Fruit fly (Drosophila melanogaster) whole organism, embryonic: ENCODE measurements around the gene Pfas.

ENCODE experiments used
- B-H1 ChIP-seq: fragments of 200-800 bp; sonication (Bioruptor generic); IDR thresholded peaks from 3 replicates; pipeline ENCODE4 v1.3.6; 2022; ENCODE audit warnings: missing biosample characterization, missing genetic modification characterization
- BEAF-32 ChIP-seq: fragments of 200-800 bp; sonication (Bioruptor generic); optimal IDR thresholded peaks from 3 replicates; lab custom pipeline; 2017; ENCODE audit warnings: missing biosample characterization, missing genetic modification characterization, mild to moderate bottlenecking, moderate library complexity, missing genetic modification reagents
- CG10209 ChIP-seq: fragments of 200-800 bp; sonication (Bioruptor generic); optimal IDR thresholded peaks from 3 replicates; lab custom pipeline; 2017; ENCODE audit warnings: missing biosample characterization, mild to moderate bottlenecking, missing genetic modification characterization, missing genetic modification reagents
- CG10321 ChIP-seq: fragments of 200-800 bp; sonication (Bioruptor generic); IDR thresholded peaks from 2 replicates; pipeline ENCODE4 v1.3.6; 2022; ENCODE audit warnings: missing biosample characterization, missing genetic modification characterization
- CG10543 ChIP-seq: fragments of 200-800 bp; sonication (Bioruptor generic); optimal IDR thresholded peaks from 3 replicates; lab custom pipeline; 2017; ENCODE audit warnings: missing biosample characterization, mild to moderate bottlenecking, missing genetic modification characterization, moderate library complexity
- CG10959 ChIP-seq: fragments of 200-800 bp; sonication (Bioruptor generic); IDR thresholded peaks from 2 replicates; pipeline ENCODE4 v1.3.6; 2022; ENCODE audit warnings: missing biosample characterization, missing genetic modification characterization
- CG11504 ChIP-seq: fragments of 200-800 bp; sonication (Bioruptor generic); optimal IDR thresholded peaks from 3 replicates; lab custom pipeline; 2019; ENCODE audit warnings: missing biosample characterization, mild to moderate bottlenecking, missing genetic modification characterization, moderate library complexity
- CG12071 ChIP-seq: fragments of 200-800 bp; sonication (Bioruptor generic); optimal IDR thresholded peaks from 3 replicates; lab custom pipeline; 2018; ENCODE audit warnings: missing biosample characterization, mild to moderate bottlenecking, missing genetic modification characterization
- CG12155 ChIP-seq: fragments of 200-800 bp; sonication (Bioruptor generic); optimal IDR thresholded peaks from 3 replicates; lab custom pipeline; 2016; ENCODE audit warnings: missing biosample characterization, missing genetic modification characterization
- CG13894 ChIP-seq: fragments of 200-800 bp; sonication (Bioruptor generic); optimal IDR thresholded peaks from 3 replicates; lab custom pipeline; 2018; ENCODE audit warnings: missing biosample characterization, mild to moderate bottlenecking, missing genetic modification characterization, moderate library complexity
- CG14860 ChIP-seq: fragments of 200-800 bp; sonication (Bioruptor generic); IDR thresholded peaks from 3 replicates; pipeline ENCODE4 v1.3.6; 2022; ENCODE audit warnings: missing biosample characterization, missing genetic modification characterization; ENCODE audit not compliant: partially characterized antibody
- CG17802 ChIP-seq: fragments of 200-800 bp; sonication (Bioruptor generic); optimal IDR thresholded peaks from 2 replicates; lab custom pipeline; 2018; ENCODE audit warnings: missing biosample characterization, mild to moderate bottlenecking, missing genetic modification characterization, moderate library complexity
- CG18764 ChIP-seq: fragments of 200-800 bp; sonication (Bioruptor generic); optimal IDR thresholded peaks from 3 replicates; lab custom pipeline; 2016; ENCODE audit warnings: missing biosample characterization, missing genetic modification characterization
- CG2116 ChIP-seq: fragments of 200-800 bp; sonication (Bioruptor generic); optimal IDR thresholded peaks from 3 replicates; lab custom pipeline; 2018; ENCODE audit warnings: missing biosample characterization, mild to moderate bottlenecking, missing genetic modification characterization
- CG30020 ChIP-seq: fragments of 200-800 bp; optimal IDR thresholded peaks from 2 replicates; lab custom pipeline; 2019; ENCODE audit warnings: missing biosample characterization, mild to moderate bottlenecking, missing genetic modification characterization, moderate library complexity
- CG33213 ChIP-seq: fragments of 200-800 bp; sonication (Bioruptor generic); optimal IDR thresholded peaks from 3 replicates; lab custom pipeline; 2016; ENCODE audit warnings: missing biosample characterization, missing genetic modification characterization
- CG34422 ChIP-seq: fragments of 200-800 bp; sonication (Bioruptor generic); IDR thresholded peaks from 3 replicates; pipeline ENCODE4 v1.3.6; 2022; ENCODE audit warnings: missing biosample characterization, missing genetic modification characterization
- CG4282 ChIP-seq: fragments of 200-800 bp; sonication (Bioruptor generic); optimal IDR thresholded peaks from 2 replicates; lab custom pipeline; 2016; ENCODE audit warnings: missing biosample characterization, missing genetic modification characterization
- CG4617 ChIP-seq: fragments of 200-800 bp; sonication (Bioruptor generic); optimal IDR thresholded peaks from 3 replicates; lab custom pipeline; 2016; ENCODE audit warnings: missing biosample characterization, missing genetic modification characterization, borderline replicate concordance
- CG5180 ChIP-seq: fragments of 200-800 bp; sonication (Bioruptor generic); optimal IDR thresholded peaks from 3 replicates; lab custom pipeline; 2017; ENCODE audit warnings: missing biosample characterization, missing genetic modification characterization, mild to moderate bottlenecking, moderate library complexity, missing genetic modification reagents
- CG5953 ChIP-seq: fragments of 200-800 bp; sonication (Bioruptor generic); IDR thresholded peaks from 2 replicates; pipeline ENCODE4 v1.3.6; 2022; ENCODE audit warnings: missing biosample characterization, missing genetic modification characterization
- CG6175 ChIP-seq: fragments of 200-800 bp; sonication (Bioruptor generic); IDR thresholded peaks from 3 replicates; pipeline ENCODE4 v1.3.6; 2022; ENCODE audit warnings: missing biosample characterization, missing genetic modification characterization
- CG9609 ChIP-seq: fragments of 200-800 bp; sonication (Bioruptor generic); optimal IDR thresholded peaks from 3 replicates; lab custom pipeline; 2016; ENCODE audit warnings: missing biosample characterization, missing genetic modification characterization
- CTCF ChIP-seq: fragments of 200-800 bp; sonication (Bioruptor generic); optimal IDR thresholded peaks from 2 replicates; lab custom pipeline; 2017; ENCODE audit warnings: missing biosample characterization, mild to moderate bottlenecking, missing genetic modification characterization, moderate library complexity
- Dbx ChIP-seq: fragments of 200-800 bp; sonication (Bioruptor generic); IDR thresholded peaks from 3 replicates; pipeline ENCODE4 v1.3.6; 2022; ENCODE audit warnings: missing biosample characterization, missing genetic modification characterization
- Dll ChIP-seq: fragments of 200-800 bp; sonication (Bioruptor generic); IDR thresholded peaks from 4 replicates; pipeline ENCODE4 v1.3.6; 2022; ENCODE audit warnings: missing biosample characterization, missing genetic modification characterization; ENCODE audit not compliant: partially characterized antibody
- HLH3B ChIP-seq: fragments of 200-800 bp; sonication (Bioruptor generic); IDR thresholded peaks from 2 replicates; pipeline ENCODE4 v1.3.6; 2022; ENCODE audit warnings: missing biosample characterization, missing genetic modification characterization
- HmgD ChIP-seq: fragments of 200-800 bp; sonication (Bioruptor generic); optimal IDR thresholded peaks from 3 replicates; lab custom pipeline; 2016; ENCODE audit warnings: missing biosample characterization, missing genetic modification characterization
- Lhr ChIP-seq: fragments of 200-800 bp; sonication (Bioruptor generic); optimal IDR thresholded peaks from 3 replicates; lab custom pipeline; 2017; ENCODE audit warnings: mild to moderate bottlenecking, missing biosample characterization, missing genetic modification reagents, missing genetic modification characterization
- Meics ChIP-seq: fragments of 200-800 bp; sonication (Bioruptor generic); optimal IDR thresholded peaks from 2 replicates; lab custom pipeline; 2017; ENCODE audit warnings: missing biosample characterization, mild to moderate bottlenecking, missing genetic modification characterization
- Opbp ChIP-seq: fragments of 200-800 bp; sonication (Bioruptor generic); IDR thresholded peaks from 3 replicates; pipeline ENCODE4 v1.3.6; 2022; ENCODE audit warnings: missing biosample characterization, missing genetic modification characterization; ENCODE audit not compliant: partially characterized antibody
- Spps ChIP-seq: fragments of 200-800 bp; sonication (Bioruptor generic); optimal IDR thresholded peaks from 2 replicates; lab custom pipeline; 2018; ENCODE audit warnings: missing biosample characterization, mild to moderate bottlenecking, missing genetic modification characterization
- ato ChIP-seq: fragments of 200-800 bp; sonication (Bioruptor generic); IDR thresholded peaks from 2 replicates; pipeline ENCODE4 v1.3.6; 2022; ENCODE audit warnings: missing biosample characterization, missing genetic modification characterization; ENCODE audit not compliant: partially characterized antibody
- bigmax ChIP-seq: fragments of 200-800 bp; sonication (Bioruptor generic); optimal IDR thresholded peaks from 2 replicates; lab custom pipeline; 2018; ENCODE audit warnings: missing biosample characterization, mild to moderate bottlenecking, missing genetic modification characterization
- cad ChIP-seq: fragments of >200 bp; optimal IDR thresholded peaks from 2 replicates; lab custom pipeline; 2017; ENCODE audit warnings: missing biosample characterization, missing genetic modification characterization
- cas ChIP-seq: fragments of 200-800 bp; sonication (Bioruptor generic); IDR thresholded peaks from 2 replicates; pipeline ENCODE4 v1.3.6; 2022; ENCODE audit warnings: missing biosample characterization, missing genetic modification characterization
- dati ChIP-seq: fragments of 200-800 bp; sonication (Bioruptor generic); IDR thresholded peaks from 2 replicates; pipeline ENCODE4 v1.3.6; 2022; ENCODE audit warnings: missing biosample characterization, missing genetic modification characterization
- dpn ChIP-seq, 2 experiments: fragments of 200-800 bp; sonication (Bioruptor generic); optimal IDR thresholded peaks; 3 replicates each; lab custom pipeline; 2016; ENCODE audit warnings: missing biosample characterization in 2 of 2, missing genetic modification characterization in 2 of 2
- ewg ChIP-seq: fragments of 200-800 bp; sonication (Bioruptor generic); optimal IDR thresholded peaks from 3 replicates; lab custom pipeline; 2017; ENCODE audit warnings: mild to moderate bottlenecking, missing biosample characterization, missing genetic modification reagents, missing genetic modification characterization
- eyg ChIP-seq: fragments of 200-800 bp; sonication (Bioruptor generic); optimal IDR thresholded peaks from 3 replicates; lab custom pipeline; 2016; ENCODE audit warnings: missing biosample characterization, missing genetic modification characterization
- nom ChIP-seq: fragments of 200-800 bp; sonication (Bioruptor generic); optimal IDR thresholded peaks from 2 replicates; lab custom pipeline; 2017; ENCODE audit warnings: missing biosample characterization, missing genetic modification characterization, mild to moderate bottlenecking, moderate library complexity, missing genetic modification reagents
- onecut ChIP-seq: fragments of 200-800 bp; sonication (Bioruptor generic); IDR thresholded peaks from 2 replicates; pipeline ENCODE4 v1.3.6; 2022; ENCODE audit warnings: missing biosample characterization, missing genetic modification characterization
- sc ChIP-seq, 3 experiments: fragments of >200 bp in 2 of 3; fragments of 200-800 bp in 1 of 3; sonication (Bioruptor generic) in 1 of 3; optimal IDR thresholded peaks; 2 replicates in 2 of 3; 3 replicates in 1 of 3; lab custom pipeline; 2017; ENCODE audit warnings: mild to moderate bottlenecking in 1 of 3, missing biosample characterization in 1 of 3, missing genetic modification characterization in 1 of 3, missing genetic modification reagents in 1 of 3
- schlank ChIP-seq: fragments of 200-800 bp; sonication (Bioruptor generic); optimal IDR thresholded peaks from 2 replicates; lab custom pipeline; 2018; ENCODE audit warnings: missing biosample characterization, mild to moderate bottlenecking, missing genetic modification characterization
- sim ChIP-seq: fragments of 200-800 bp; sonication (Bioruptor generic); IDR thresholded peaks from 2 replicates; pipeline ENCODE4 v1.3.6; 2022; ENCODE audit warnings: missing biosample characterization, missing genetic modification characterization
- slbo ChIP-seq: fragments of 200-800 bp; sonication (Bioruptor generic); IDR thresholded peaks from 2 replicates; pipeline ENCODE4 v1.3.6; 2022; ENCODE audit warnings: missing biosample characterization, missing genetic modification characterization
- slou ChIP-seq: fragments of 200-800 bp; sonication (Bioruptor generic); optimal IDR thresholded peaks from 3 replicates; lab custom pipeline; 2016; ENCODE audit warnings: missing biosample characterization, missing genetic modification characterization
- sqz ChIP-seq: fragments of 200-800 bp; sonication (Bioruptor generic); optimal IDR thresholded peaks from 3 replicates; lab custom pipeline; 2018; ENCODE audit warnings: missing biosample characterization, mild to moderate bottlenecking, missing genetic modification characterization
- ttk ChIP-seq: fragments of 200-800 bp; sonication (Bioruptor generic); IDR thresholded peaks from 2 replicates; pipeline ENCODE4 v2.1.2; 2022; ENCODE audit warnings: missing biosample characterization, missing genetic modification characterization

Gene Pfas

dm6 chr2L:6047528-6048160, 1.8 kb upstream of the Pfas start, which contains the start of gene IPIP (continued):
- no peak for TF ChIP-seq slou
- peak; percentile 69 for TF ChIP-seq onecut (GFP tag; lab: Robert Waterston, UW)
- TF ChIP-seq ewg (GFP tag; lab: Kevin White, UChicago) = peak; percentile 12
- TF ChIP-seq CG9609 (GFP tag; lab: Kevin White, UChicago) = no peak
- TF ChIP-seq CG10543 (GFP tag; lab: Kevin White, UChicago) = peak; percentile 51
- no peak for TF ChIP-seq eyg (GFP tag; lab: Kevin White, UChicago)
- no peak for TF ChIP-seq CG13894 (tag; lab: Kevin White, UChicago)
- TF ChIP-seq Opbp (GFP tag; lab: Robert Waterston, UW) = peak; percentile 88
- TF ChIP-seq schlank (tag; lab: Kevin White, UChicago) = no peak
- no peak for TF ChIP-seq sc (optimal IDR thresholded peaks at IDR 0.05; lab: Kevin White, UChicago)
- TF ChIP-seq sc (GFP tag; optimal IDR thresholded peaks at IDR 0.05; lab: Kevin White, UChicago) = no peak
- no peak for TF ChIP-seq cad
- peak; percentile 59 for TF ChIP-seq nom (GFP tag; lab: Kevin White, UChicago)
- peak; percentile 7 to 29 for TF ChIP-seq dpn (GFP tag; optimal IDR thresholded peaks at IDR 0.05; lab: Kevin White, UChicago)
- TF ChIP-seq Lhr (GFP tag; lab: Kevin White, UChicago) = no peak
- peak; percentile 89 for TF ChIP-seq CG4617 (GFP tag; lab: Kevin White, UChicago)
- TF ChIP-seq ttk (GFP tag; lab: Robert Waterston, UW) = no peak; the same call in 1 of the 2 replicates
- peak; percentile 53 for TF ChIP-seq CG12155
- peak; percentile 63 for TF ChIP-seq CG14860
- peak; percentile 28 for TF ChIP-seq bigmax
- TF ChIP-seq CG2116 = peak; percentile 10
- TF ChIP-seq CG12071 (GFP tag; lab: Kevin White, UChicago) = no peak
- no peak for TF ChIP-seq B-H1
- peak; percentile 85 for TF ChIP-seq ato (GFP tag; lab: Robert Waterston, UW)
- TF ChIP-seq Dll = peak; percentile 74; the same call in 3 of the 4 replicates
- no peak for TF ChIP-seq CG11504 (tag; lab: Kevin White, UChicago)
- no peak; the same call in 1 of the 2 replicates for TF ChIP-seq CG10959
- TF ChIP-seq Spps (tag; lab: Kevin White, UChicago) = no peak
- no peak for TF ChIP-seq HmgD (GFP tag; lab: Kevin White, UChicago)
- TF ChIP-seq CG10209 (GFP tag; lab: Kevin White, UChicago) = peak; percentile 48
- TF ChIP-seq CG17802 (tag; lab: Kevin White, UChicago) = peak; percentile 3
- no peak for TF ChIP-seq sqz (GFP tag; lab: Kevin White, UChicago)
- TF ChIP-seq CG10321 (GFP tag; lab: Robert Waterston, UW) = no peak
- TF ChIP-seq sim (GFP tag; lab: Robert Waterston, UW) = 0 out of 2 replicates have a peak, but pooled peaks have one; percentile 31
- TF ChIP-seq CG6175 (GFP tag; lab: Robert Waterston, UW) = 0 out of 3 replicates have a peak, but pooled peaks have one; percentile 20
- TF ChIP-seq CG34422 (GFP tag; lab: Robert Waterston, UW) = peak; percentile 67; the same call in 1 of the 3 replicates
- TF ChIP-seq CG4282 (GFP tag; lab: Kevin White, UChicago) = no peak
- no peak for TF ChIP-seq CG18764
- TF ChIP-seq CG5953 = no peak
- TF ChIP-seq HLH3B = no peak
- no peak for TF ChIP-seq CG5180 (GFP tag; lab: Kevin White, UChicago)
- TF ChIP-seq Dbx (GFP tag; lab: Robert Waterston, UW) = peak; percentile 52; the same call in 2 of the 3 replicates
- TF ChIP-seq CTCF (GFP tag; lab: Kevin White, UChicago) = peak; percentile 13
- peak; percentile 66 for TF ChIP-seq slbo (GFP tag; lab: Robert Waterston, UW)
- peak; percentile 13; the same call in 1 of the 2 replicates for TF ChIP-seq dati (GFP tag; lab: Robert Waterston, UW)
- TF ChIP-seq CG30020 (tag; lab: Kevin White, UChicago) = peak; percentile 61
- no peak for TF ChIP-seq cas (GFP tag; lab: Robert Waterston, UW)
- peak; percentile 86 for TF ChIP-seq BEAF-32 (GFP tag; lab: Kevin White, UChicago)
- TF ChIP-seq Meics (GFP tag; lab: Kevin White, UChicago) = peak; percentile 3
- TF ChIP-seq CG33213 (GFP tag; lab: Kevin White, UChicago) = peak; percentile 13
